Worm (Caenorhabditis elegans) whole organism, L3 larva: Measurements from ENCODE around the gene fbxa-224.

Experiments
- egl-27 ChIP-seq: sonication (generic microtip); optimal IDR thresholded peaks from 4 replicates; lab custom pipeline; 2017; ENCODE audit warnings: missing biosample characterization, missing genetic modification reagents, missing genetic modification characterization
- elt-1 ChIP-seq: fragments of 150-350 bp; optimal IDR thresholded peaks from 2 replicates; lab custom pipeline; 2014; ENCODE audit warnings: missing biosample characterization, missing genetic modification characterization
- elt-2 ChIP-seq: sonication (generic microtip); optimal IDR thresholded peaks from 2 replicates; lab custom pipeline; 2016; ENCODE audit warnings: missing genetic modification reagents, mild to moderate bottlenecking, missing genetic modification characterization, missing compliant biosample characterization
- fos-1 ChIP-seq: fragments of 150-350 bp; optimal IDR thresholded peaks from 2 replicates; lab custom pipeline; 2014; ENCODE audit warnings: missing biosample characterization, missing genetic modification characterization
- lin-39 ChIP-seq: fragments of 150-350 bp; optimal IDR thresholded peaks from 2 replicates; lab custom pipeline; 2018; ENCODE audit warnings: missing biosample characterization, missing genetic modification reagents, missing genetic modification characterization
- mml-1 ChIP-seq: fragments of 150-350 bp; sonication (generic microtip); optimal IDR thresholded peaks from 3 replicates; lab custom pipeline; 2014; ENCODE audit warnings: missing biosample characterization, missing genetic modification characterization
- nfya-1 ChIP-seq: sonication (generic microtip); optimal IDR thresholded peaks from 2 replicates; lab custom pipeline; 2017; ENCODE audit warnings: missing genetic modification characterization, mild to moderate bottlenecking, missing compliant biosample characterization, antibody characterized with exemption, moderate library complexity; ENCODE audit not compliant: insufficient read depth
- nhr-11 ChIP-seq: fragments of 150-350 bp; optimal IDR thresholded peaks from 2 replicates; lab custom pipeline; 2014; ENCODE audit warnings: missing biosample characterization, missing genetic modification characterization
- nhr-237 ChIP-seq: fragments of 150-350 bp; optimal IDR thresholded peaks from 2 replicates; lab custom pipeline; 2014; ENCODE audit warnings: missing biosample characterization, missing genetic modification characterization
- skn-1 ChIP-seq: fragments of 150-350 bp; optimal IDR thresholded peaks from 2 replicates; lab custom pipeline; 2014; ENCODE audit warnings: missing biosample characterization, missing genetic modification characterization
- tbx-2 ChIP-seq: sonication (generic microtip); optimal IDR thresholded peaks from 2 replicates; lab custom pipeline; 2016; ENCODE audit warnings: mild to moderate bottlenecking, missing genetic modification characterization, missing compliant biosample characterization
- zag-1 ChIP-seq: fragments of 150-350 bp; optimal IDR thresholded peaks from 2 replicates; lab custom pipeline; 2014; ENCODE audit warnings: missing biosample characterization, missing genetic modification characterization
- ztf-11 ChIP-seq: fragments of 150-350 bp; optimal IDR thresholded peaks from 2 replicates; lab custom pipeline; 2014; ENCODE audit warnings: missing biosample characterization, missing genetic modification characterization

- TF ChIP-seq nfya-1 (tag; lab: Kevin White, UChicago) (no peak), elt-1 (tag; lab: Kevin White, UChicago) (no peak), lin-39 (tag; lab: Kevin White, UChicago) (no peak), ztf-11 (tag; lab: Kevin White, UChicago) (no peak), elt-2 (no peak), skn-1 (tag; lab: Kevin White, UChicago) (no peak), mml-1 (no peak), nhr-11 (no peak), nhr-237 (tag; lab: Kevin White, UChicago) (no peak), tbx-2 (tag; lab: Kevin White, UChicago) (no peak), zag-1 (no peak), fos-1 (tag; lab: Kevin White, UChicago) (no peak), egl-27 (tag; lab: Kevin White, UChicago) (no peak)
Observed at ce11 chrII:7588295-7588694, 40.4 kb upstream of the fbxa-224 start.
